Fruit fly (Drosophila melanogaster) whole organism, embryonic: Measurements from ENCODE around the gene Indy-2.

Source experiments
- Asciz ChIP-seq: fragments of 200-800 bp; sonication (Bioruptor generic); optimal IDR thresholded peaks from 2 replicates; lab custom pipeline; 2017; ENCODE audit warnings: missing biosample characterization, mild to moderate bottlenecking, missing genetic modification characterization, missing genetic modification reagents
- Bdp1 ChIP-seq: fragments of 200-800 bp; sonication (Bioruptor generic); optimal IDR thresholded peaks from 3 replicates; lab custom pipeline; 2016; ENCODE audit warnings: missing biosample characterization, missing genetic modification characterization
- BtbVII ChIP-seq: fragments of 200-800 bp; sonication (Bioruptor generic); optimal IDR thresholded peaks from 3 replicates; lab custom pipeline; 2017; ENCODE audit warnings: missing biosample characterization, mild to moderate bottlenecking, missing genetic modification characterization
- CG10959 ChIP-seq: fragments of 200-800 bp; sonication (Bioruptor generic); IDR thresholded peaks from 2 replicates; pipeline ENCODE4 v1.3.6; 2022; ENCODE audit warnings: missing biosample characterization, missing genetic modification characterization
- CG11085 ChIP-seq: fragments of 200-800 bp; sonication (Bioruptor generic); IDR thresholded peaks from 2 replicates; pipeline ENCODE4 v1.3.6; 2022; ENCODE audit warnings: missing biosample characterization, missing genetic modification characterization
- CG11247 ChIP-seq: fragments of 200-800 bp; sonication (Bioruptor generic); IDR thresholded peaks from 2 replicates; pipeline ENCODE4 v1.3.6; 2022; ENCODE audit warnings: missing biosample characterization, missing genetic modification characterization
- CG11696 ChIP-seq: fragments of 200-800 bp; sonication (Bioruptor generic); IDR thresholded peaks from 2 replicates; pipeline ENCODE4 v1.3.6; 2022; ENCODE audit warnings: missing biosample characterization, missing genetic modification characterization
- CG12071 ChIP-seq: fragments of 200-800 bp; sonication (Bioruptor generic); optimal IDR thresholded peaks from 3 replicates; lab custom pipeline; 2018; ENCODE audit warnings: missing biosample characterization, mild to moderate bottlenecking, missing genetic modification characterization
- CG12155 ChIP-seq: fragments of 200-800 bp; sonication (Bioruptor generic); optimal IDR thresholded peaks from 3 replicates; lab custom pipeline; 2016; ENCODE audit warnings: missing biosample characterization, missing genetic modification characterization
- CG12391 ChIP-seq: fragments of 200-800 bp; sonication (Bioruptor generic); optimal IDR thresholded peaks from 3 replicates; lab custom pipeline; 2018; ENCODE audit warnings: missing biosample characterization, mild to moderate bottlenecking, missing genetic modification characterization, moderate library complexity
- CG12659 ChIP-seq: fragments of 200-800 bp; sonication (Bioruptor generic); optimal IDR thresholded peaks from 3 replicates; lab custom pipeline; 2017; ENCODE audit warnings: mild to moderate bottlenecking, missing biosample characterization, missing genetic modification reagents, missing genetic modification characterization
- CG14050 ChIP-seq: fragments of 200-800 bp; sonication (Bioruptor generic); IDR thresholded peaks from 3 replicates; pipeline ENCODE4 v1.3.6; 2022; ENCODE audit warnings: missing biosample characterization, missing genetic modification characterization
- CG14965 ChIP-seq: fragments of 200-800 bp; sonication (Bioruptor generic); optimal IDR thresholded peaks from 2 replicates; lab custom pipeline; 2016; ENCODE audit warnings: missing biosample characterization, missing genetic modification characterization, borderline replicate concordance
- CG15696 ChIP-seq: fragments of 200-800 bp; sonication (Bioruptor generic); optimal IDR thresholded peaks from 2 replicates; lab custom pipeline; 2019; ENCODE audit warnings: missing biosample characterization, mild to moderate bottlenecking, missing genetic modification characterization, moderate library complexity
- CG17361 ChIP-seq: fragments of 200-800 bp; sonication (Bioruptor generic); IDR thresholded peaks from 3 replicates; pipeline ENCODE4 v1.3.6; 2022; ENCODE audit warnings: missing biosample characterization, missing genetic modification characterization
- CG2116 ChIP-seq: fragments of 200-800 bp; sonication (Bioruptor generic); optimal IDR thresholded peaks from 3 replicates; lab custom pipeline; 2018; ENCODE audit warnings: missing biosample characterization, mild to moderate bottlenecking, missing genetic modification characterization
- CG2875 ChIP-seq: fragments of 200-800 bp; sonication (Bioruptor generic); optimal IDR thresholded peaks from 2 replicates; lab custom pipeline; 2017; ENCODE audit warnings: missing biosample characterization, mild to moderate bottlenecking, missing genetic modification characterization, missing genetic modification reagents
- CG31365 ChIP-seq: fragments of 200-800 bp; sonication (Bioruptor generic); optimal IDR thresholded peaks from 2 replicates; lab custom pipeline; 2018; ENCODE audit warnings: missing biosample characterization, mild to moderate bottlenecking, missing genetic modification characterization
- CG34224 ChIP-seq: fragments of 200-800 bp; sonication (Bioruptor generic); IDR thresholded peaks from 3 replicates; pipeline ENCODE4 v1.3.6; 2022; ENCODE audit warnings: missing biosample characterization, missing genetic modification characterization; ENCODE audit not compliant: partially characterized antibody
- CG34376 ChIP-seq: fragments of 200-800 bp; sonication (Bioruptor generic); optimal IDR thresholded peaks from 2 replicates; lab custom pipeline; 2018; ENCODE audit warnings: missing biosample characterization, mild to moderate bottlenecking, missing genetic modification characterization
- CG3995 ChIP-seq: fragments of 200-800 bp; sonication (Bioruptor generic); optimal IDR thresholded peaks from 3 replicates; lab custom pipeline; 2016; ENCODE audit warnings: missing biosample characterization, missing genetic modification characterization
- CG4328 ChIP-seq: fragments of 200-800 bp; sonication (Bioruptor generic); optimal IDR thresholded peaks from 3 replicates; lab custom pipeline; 2017; ENCODE audit warnings: missing biosample characterization, missing genetic modification reagents, missing genetic modification characterization
- CG8765 ChIP-seq: fragments of 200-800 bp; sonication (Bioruptor generic); IDR thresholded peaks from 2 replicates; pipeline ENCODE4 v1.3.6; 2022; ENCODE audit warnings: missing biosample characterization, missing genetic modification characterization
- CG9727 ChIP-seq: fragments of 200-800 bp; sonication (Bioruptor generic); optimal IDR thresholded peaks from 3 replicates; lab custom pipeline; 2017; ENCODE audit warnings: missing biosample characterization, mild to moderate bottlenecking, missing genetic modification characterization
- CG9797 ChIP-seq: fragments of 200-800 bp; sonication (Bioruptor generic); optimal IDR thresholded peaks from 3 replicates; lab custom pipeline; 2018; ENCODE audit warnings: missing biosample characterization, mild to moderate bottlenecking, missing genetic modification characterization
- Dbx ChIP-seq: fragments of 200-800 bp; sonication (Bioruptor generic); IDR thresholded peaks from 3 replicates; pipeline ENCODE4 v1.3.6; 2022; ENCODE audit warnings: missing biosample characterization, missing genetic modification characterization
- Dll ChIP-seq: fragments of 200-800 bp; sonication (Bioruptor generic); IDR thresholded peaks from 4 replicates; pipeline ENCODE4 v1.3.6; 2022; ENCODE audit warnings: missing biosample characterization, missing genetic modification characterization; ENCODE audit not compliant: partially characterized antibody
- Doc3 ChIP-seq: fragments of 200-800 bp; sonication (Bioruptor generic); IDR thresholded peaks from 3 replicates; pipeline ENCODE4 v1.3.6; 2022; ENCODE audit warnings: missing biosample characterization, missing genetic modification characterization; ENCODE audit not compliant: partially characterized antibody
- Ets65A ChIP-seq: fragments of 200-800 bp; sonication (Bioruptor generic); peaks from one replicate; lab custom pipeline; 2016; ENCODE audit warnings: missing biosample characterization, missing genetic modification characterization
- Fer2 ChIP-seq: fragments of 200-800 bp; sonication (Bioruptor generic); optimal IDR thresholded peaks from 2 replicates; lab custom pipeline; 2018; ENCODE audit warnings: missing biosample characterization, mild to moderate bottlenecking, missing genetic modification characterization, moderate library complexity
- HHEX ChIP-seq: fragments of 200-800 bp; sonication (Bioruptor generic); optimal IDR thresholded peaks from 3 replicates; lab custom pipeline; 2017; ENCODE audit warnings: missing biosample characterization, mild to moderate bottlenecking, missing genetic modification characterization, missing genetic modification reagents
- Max ChIP-seq: fragments of 200-800 bp; sonication (Bioruptor generic); optimal IDR thresholded peaks from 2 replicates; lab custom pipeline; 2016; ENCODE audit warnings: missing biosample characterization, mild to moderate bottlenecking, missing genetic modification characterization
- NC2β ChIP-seq: fragments of 200-800 bp; sonication (Bioruptor generic); optimal IDR thresholded peaks from 2 replicates; lab custom pipeline; 2016; ENCODE audit warnings: missing biosample characterization, missing genetic modification characterization
- Nf-YB ChIP-seq: fragments of 200-800 bp; sonication (Bioruptor generic); optimal IDR thresholded peaks from 3 replicates; lab custom pipeline; 2019; ENCODE audit warnings: missing biosample characterization, mild to moderate bottlenecking, missing genetic modification characterization, moderate library complexity
- Tbp ChIP-seq: fragments of >200 bp; optimal IDR thresholded peaks from 2 replicates; lab custom pipeline; 2018; ENCODE audit warnings: missing biosample characterization, missing genetic modification characterization
- ara ChIP-seq: fragments of 200-800 bp; sonication (Bioruptor generic); IDR thresholded peaks from 2 replicates; pipeline ENCODE4 v1.3.6; 2022; ENCODE audit warnings: missing biosample characterization, missing genetic modification characterization
- danr ChIP-seq: fragments of 200-800 bp; sonication (Bioruptor generic); IDR thresholded peaks from 2 replicates; pipeline ENCODE4 v1.3.6; 2022; ENCODE audit warnings: missing biosample characterization, missing genetic modification characterization
- dysf ChIP-seq: fragments of 200-800 bp; sonication (Bioruptor generic); IDR thresholded peaks from 3 replicates; pipeline ENCODE4 v1.3.6; 2022; ENCODE audit warnings: missing biosample characterization, missing genetic modification characterization
- hb ChIP-seq: fragments of 200-800 bp; sonication (Bioruptor generic); IDR thresholded peaks from 3 replicates; pipeline ENCODE4 v1.3.6; 2022; ENCODE audit warnings: missing biosample characterization, missing genetic modification characterization; ENCODE audit not compliant: partially characterized antibody
- insv ChIP-seq, 2 experiments: fragments of 200-800 bp; sonication (Bioruptor generic); optimal IDR thresholded peaks; 3 replicates each; lab custom pipeline; 2016 to 2018; ENCODE audit warnings: missing biosample characterization in 2 of 2, missing genetic modification characterization in 2 of 2
- onecut ChIP-seq: fragments of 200-800 bp; sonication (Bioruptor generic); IDR thresholded peaks from 2 replicates; pipeline ENCODE4 v1.3.6; 2022; ENCODE audit warnings: missing biosample characterization, missing genetic modification characterization
- pfk ChIP-seq: fragments of 200-800 bp; sonication (Bioruptor generic); optimal IDR thresholded peaks from 2 replicates; lab custom pipeline; 2018; ENCODE audit warnings: missing biosample characterization, mild to moderate bottlenecking, missing genetic modification characterization, moderate library complexity
- schlank ChIP-seq: fragments of 200-800 bp; sonication (Bioruptor generic); optimal IDR thresholded peaks from 2 replicates; lab custom pipeline; 2018; ENCODE audit warnings: missing biosample characterization, mild to moderate bottlenecking, missing genetic modification characterization
- sd ChIP-seq: fragments of 200-800 bp; sonication (Bioruptor generic); optimal IDR thresholded peaks from 3 replicates; lab custom pipeline; 2018; ENCODE audit warnings: missing biosample characterization, mild to moderate bottlenecking, missing genetic modification characterization, moderate library complexity
- sim ChIP-seq: fragments of 200-800 bp; sonication (Bioruptor generic); IDR thresholded peaks from 2 replicates; pipeline ENCODE4 v1.3.6; 2022; ENCODE audit warnings: missing biosample characterization, missing genetic modification characterization
- slou ChIP-seq: fragments of 200-800 bp; sonication (Bioruptor generic); optimal IDR thresholded peaks from 3 replicates; lab custom pipeline; 2016; ENCODE audit warnings: missing biosample characterization, missing genetic modification characterization
- sna ChIP-seq: fragments of 200-800 bp; sonication (Bioruptor generic); IDR thresholded peaks from 2 replicates; pipeline ENCODE4 v1.3.6; 2022; ENCODE audit warnings: missing biosample characterization, missing genetic modification characterization; ENCODE audit not compliant: partially characterized antibody
- tx ChIP-seq: fragments of 200-800 bp; sonication (Bioruptor generic); optimal IDR thresholded peaks from 2 replicates; lab custom pipeline; 2016; ENCODE audit warnings: missing biosample characterization, missing genetic modification characterization

Gene Indy-2

dm6 chr3R:20008372-20009051, 34.0 kb upstream of the Indy-2 start, which contains the start of the genes Hs6st and MED25 (continued):
- no peak for TF ChIP-seq CG14965 (GFP tag; lab: Kevin White, UChicago)
- no peak for TF ChIP-seq CG11696 (GFP tag; lab: Robert Waterston, UW)
- TF ChIP-seq BtbVII (GFP tag; lab: Kevin White, UChicago) = peak; percentile 39
- TF ChIP-seq CG12391 = peak; percentile 55
- no peak for TF ChIP-seq NC2β (GFP tag; lab: Kevin White, UChicago)
- peak in 1 of 2 experiments; percentile 48 for TF ChIP-seq insv (GFP tag; optimal IDR thresholded peaks at IDR 0.05; lab: Kevin White, UChicago)
- TF ChIP-seq ara (GFP tag; lab: Robert Waterston, UW) = 0 out of 2 replicates have a peak, but pooled peaks have one; percentile 10
- peak; percentile 29; the same call in 1 of the 2 replicates for TF ChIP-seq CG10959 (GFP tag; lab: Robert Waterston, UW)
- peak; percentile 82 for TF ChIP-seq Doc3 (GFP tag; lab: Robert Waterston, UW)
- peak; percentile 59 for TF ChIP-seq CG34376 (GFP tag; lab: Kevin White, UChicago)
- no peak for TF ChIP-seq CG12071 (GFP tag; lab: Kevin White, UChicago)
- peak; percentile 87; the same call in 2 of the 4 replicates for TF ChIP-seq Dll (GFP tag; lab: Robert Waterston, UW)
- TF ChIP-seq CG11247 (GFP tag; lab: Robert Waterston, UW) = peak; percentile 29; the same call in 1 of the 2 replicates
- peak; percentile 73 for TF ChIP-seq CG12659
- no peak for TF ChIP-seq CG2875 (GFP tag; lab: Kevin White, UChicago)
- no peak for TF ChIP-seq Tbp
- 0 out of 2 replicates have a peak, but pooled peaks have one; percentile 24 for TF ChIP-seq sim (GFP tag; lab: Robert Waterston, UW)
- peak; percentile 76 for TF ChIP-seq CG2116
- TF ChIP-seq CG15696 (tag; lab: Kevin White, UChicago) = peak; percentile 14
- TF ChIP-seq sna (GFP tag; lab: Robert Waterston, UW) = peak; percentile 67
- TF ChIP-seq hb (GFP tag; lab: Robert Waterston, UW) = peak; percentile 63; the same call in 1 of the 3 replicates
- peak; percentile 44 for TF ChIP-seq Max (GFP tag; lab: Kevin White, UChicago)
- TF ChIP-seq onecut (GFP tag; lab: Robert Waterston, UW) = peak; percentile 46; the same call in 1 of the 2 replicates
- peak; percentile 70; the same call in 2 of the 3 replicates for TF ChIP-seq CG34224 (GFP tag; lab: Robert Waterston, UW)
- TF ChIP-seq CG17361 (GFP tag; lab: Robert Waterston, UW) = peak; percentile 58; the same call in 2 of the 3 replicates
- TF ChIP-seq CG11085 = peak; percentile 32; the same call in 1 of the 2 replicates
- no peak for TF ChIP-seq slou
- TF ChIP-seq CG9727 = peak; percentile 54
- TF ChIP-seq CG31365 (tag; lab: Kevin White, UChicago) = peak; percentile 15
- no peak for TF ChIP-seq Bdp1 (GFP tag; lab: Kevin White, UChicago)
- TF ChIP-seq CG3995 = peak; percentile 63
- peak; percentile 39 for TF ChIP-seq CG12155 (GFP tag; lab: Kevin White, UChicago)
- 0 out of 3 replicates have a peak, but pooled peaks have one; percentile 29 for TF ChIP-seq dysf (GFP tag; lab: Robert Waterston, UW)
- TF ChIP-seq CG8765 (GFP tag; lab: Robert Waterston, UW) = no peak; the same call in 1 of the 2 replicates
- TF ChIP-seq Fer2 (tag; lab: Kevin White, UChicago) = peak; percentile 56
- peak; percentile 70 for TF ChIP-seq Dbx (GFP tag; lab: Robert Waterston, UW)
- peak; percentile 34 for TF ChIP-seq HHEX (GFP tag; lab: Kevin White, UChicago)
- no peak for TF ChIP-seq tx (GFP tag; lab: Kevin White, UChicago)
- TF ChIP-seq CG9797 = peak; percentile 52
- TF ChIP-seq Ets65A = peak; percentile 91
- TF ChIP-seq pfk (GFP tag; lab: Kevin White, UChicago) = peak; percentile 14
- TF ChIP-seq schlank (tag; lab: Kevin White, UChicago) = no peak
- TF ChIP-seq CG14050 (GFP tag; lab: Robert Waterston, UW) = peak; percentile 52; the same call in 2 of the 3 replicates
- no peak for TF ChIP-seq Nf-YB (GFP tag; lab: Kevin White, UChicago)
- peak; percentile 36 for TF ChIP-seq sd
- TF ChIP-seq Asciz = peak; percentile 17
- peak; percentile 48 for TF ChIP-seq CG4328
- no peak for TF ChIP-seq danr (GFP tag; lab: Robert Waterston, UW)
